Fruit fly (Drosophila melanogaster) whole organism, embryonic: Measurements from ENCODE around the gene CG8117.

ENCODE experiments used
- CG18599 ChIP-seq: fragments of 200-800 bp; sonication (Bioruptor generic); optimal IDR thresholded peaks from 3 replicates; lab custom pipeline; 2017; ENCODE audit warnings: missing biosample characterization, missing genetic modification characterization, mild to moderate bottlenecking, moderate library complexity, missing genetic modification reagents
- CG34224 ChIP-seq: fragments of 200-800 bp; sonication (Bioruptor generic); IDR thresholded peaks from 3 replicates; pipeline ENCODE4 v1.3.6; 2022; ENCODE audit warnings: missing biosample characterization, missing genetic modification characterization; ENCODE audit not compliant: partially characterized antibody
- sim ChIP-seq: fragments of 200-800 bp; sonication (Bioruptor generic); IDR thresholded peaks from 2 replicates; pipeline ENCODE4 v1.3.6; 2022; ENCODE audit warnings: missing biosample characterization, missing genetic modification characterization

- no peak for TF ChIP-seq sim (GFP tag; lab: Robert Waterston, UW)
- no peak for TF ChIP-seq CG34224
- no peak for TF ChIP-seq CG18599 (GFP tag; lab: Kevin White, UChicago)
Measured at dm6 chrX:15616018-15616417, 28.0 kb upstream of the CG8117 start.
